Fruit fly (Drosophila melanogaster): ENCODE results near the gene Snoo.
A peak's percentile ranks its signal among the peaks of the same experiment; 100 is the strongest.

Gene Snoo

dm6 chr2L:7993984-7994854 lies 10.2 kb upstream of the Snoo start, which contains the start of gene pes (continued):
- TF ChIP-seq cato (GFP tag; optimal IDR thresholded peaks at IDR 0.05; ENCODE audit: borderline replicate concordance) (no peak), ERR (GFP tag; optimal IDR thresholded peaks at IDR 0.05) (peak; percentile 64), CG10147 (GFP tag; optimal IDR thresholded peaks at IDR 0.05) (peak; percentile 95), NFAT (GFP tag; IDR thresholded peaks at IDR 0.05) (peak; percentile 91), CG15269 (tag; optimal IDR thresholded peaks at IDR 0.05) (peak; percentile 29), YL-1 (GFP tag; optimal IDR thresholded peaks at IDR 0.05) (no peak), CG3838 (GFP tag; optimal IDR thresholded peaks at IDR 0.05) (peak; percentile 84), MBD-R2 (GFP tag; IDR thresholded peaks at IDR 0.05) (peak; percentile 91), CG16813 (GFP tag; IDR thresholded peaks at IDR 0.05; ENCODE audit: partially characterized antibody) (no peak), wdn (GFP tag; IDR thresholded peaks at IDR 0.05) (peak; percentile 88), disco-r (GFP tag; optimal IDR thresholded peaks at IDR 0.05) (no peak), ham (GFP tag; IDR thresholded peaks at IDR 0.05) (no peak), Poxn (GFP tag; IDR thresholded peaks at IDR 0.05) (peak; percentile 82), kah (GFP tag; optimal IDR thresholded peaks at IDR 0.05) (peak; percentile 86), ATbp (GFP tag; optimal IDR thresholded peaks at IDR 0.05) (peak; percentile 66), CG3726 (GFP tag; IDR thresholded peaks at IDR 0.05) (peak; percentile 84; the same call in 1 of the 3 replicates), CG17829 (tag; optimal IDR thresholded peaks at IDR 0.05) (peak; percentile 86), CG4730 (GFP tag; IDR thresholded peaks at IDR 0.05) (peak; percentile 87), sens (GFP tag) (peak; percentile 80), HLH3B (GFP tag; IDR thresholded peaks at IDR 0.05) (peak; percentile 92), CG6272 (GFP tag; IDR thresholded peaks at IDR 0.05) (peak; percentile 87), Xbp1 (GFP tag; optimal IDR thresholded peaks at IDR 0.05) (peak; percentile 94), CG13624 (GFP tag; optimal IDR thresholded peaks at IDR 0.05) (peak; percentile 90), ase (GFP tag; IDR thresholded peaks at IDR 0.05) (peak; percentile 89), ro (GFP tag; IDR thresholded peaks at IDR 0.05) (no peak), HmgD (GFP tag; optimal IDR thresholded peaks at IDR 0.05) (no peak), CG2875 (GFP tag; optimal IDR thresholded peaks at IDR 0.05) (no peak), CG13775 (GFP tag; optimal IDR thresholded peaks at IDR 0.05) (peak; percentile 90), CG5245 (GFP tag; optimal IDR thresholded peaks at IDR 0.05) (peak; percentile 90), CrebB (tag; optimal IDR thresholded peaks at IDR 0.05) (peak; percentile 24), CG10274 (GFP tag; optimal IDR thresholded peaks at IDR 0.05) (peak; percentile 99), CG1832 (GFP tag; optimal IDR thresholded peaks at IDR 0.05) (peak; percentile 75), CG30431 (GFP tag; optimal IDR thresholded peaks at IDR 0.05) (peak; percentile 83), CG11085 (GFP tag; IDR thresholded peaks at IDR 0.05) (peak; percentile 90), kay (GFP tag; optimal IDR thresholded peaks at IDR 0.05) (peak; percentile 92), cas (GFP tag; IDR thresholded peaks at IDR 0.05) (peak; percentile 79), ewg (GFP tag; optimal IDR thresholded peaks at IDR 0.05) (peak; percentile 77), CG4360 (GFP tag; IDR thresholded peaks at IDR 0.05) (peak; percentile 68), danr (GFP tag; IDR thresholded peaks at IDR 0.05) (peak; percentile 93), chif (GFP tag; optimal IDR thresholded peaks at IDR 0.05) (peak; percentile 6 to 62), esg (GFP tag; conservative IDR thresholded peaks at IDR 0.05) (peak; percentile 76), D19A (tag; optimal IDR thresholded peaks at IDR 0.05) (peak; percentile 100), sna (GFP tag; IDR thresholded peaks at IDR 0.05; ENCODE audit: partially characterized antibody) (no peak), Antp (GFP tag; optimal IDR thresholded peaks at IDR 0.05) (peak; percentile 81), CG9215 (GFP tag; IDR thresholded peaks at IDR 0.05) (peak; percentile 95), croc (GFP tag; conservative IDR thresholded peaks at IDR 0.05) (peak; percentile 95), CG17912 (GFP tag; optimal IDR thresholded peaks at IDR 0.05) (peak; percentile 59), TFAM (GFP tag; optimal IDR thresholded peaks at IDR 0.05) (peak; percentile 65), CG8478 (optimal IDR thresholded peaks at IDR 0.05) (no peak), eve (GFP tag; optimal IDR thresholded peaks at IDR 0.05) (peak in 1 of 2 experiments; percentile 95)

Data from whole organism, embryonic.